Worm (Caenorhabditis elegans) whole organism, L1 larva: Measurements from ENCODE around the gene Y27F2A.6.

Source experiments
- ceh-82 ChIP-seq, 3 experiments: fragments of 150-350 bp in 1 of 3; sonication (generic microtip) in 2 of 3; optimal IDR thresholded peaks; 2 replicates each; lab custom pipeline; 2014 to 2017; ENCODE audit warnings: missing biosample characterization in 3 of 3, missing genetic modification characterization in 3 of 3
- lir-3 ChIP-seq: sonication (generic microtip); optimal IDR thresholded peaks from 2 replicates; lab custom pipeline; 2016; ENCODE audit warnings: mild to moderate bottlenecking, missing genetic modification characterization, moderate library complexity, missing compliant biosample characterization; ENCODE audit not compliant: poor library complexity
- lsy-2 ChIP-seq, 2 experiments: fragments of 150-350 bp; optimal IDR thresholded peaks; 2 replicates each; lab custom pipeline; 2014; ENCODE audit warnings: missing biosample characterization in 2 of 2, missing genetic modification characterization in 2 of 2
- mdl-1 ChIP-seq, 2 experiments: fragments of 150-350 bp; optimal IDR thresholded peaks; 2 replicates each; lab custom pipeline; 2014 to 2017; ENCODE audit warnings: missing biosample characterization in 2 of 2, missing genetic modification characterization in 2 of 2, inconsistent platforms in 1 of 2
- nhr-71 ChIP-seq: sonication (generic microtip); optimal IDR thresholded peaks from 2 replicates; lab custom pipeline; 2016; ENCODE audit warnings: mild to moderate bottlenecking, missing genetic modification characterization, moderate library complexity, missing compliant biosample characterization
- nhr-76 ChIP-seq: sonication (generic microtip); optimal IDR thresholded peaks from 2 replicates; lab custom pipeline; 2017; ENCODE audit warnings: missing biosample characterization, missing genetic modification characterization
- sox-4 ChIP-seq: sonication (generic microtip); optimal IDR thresholded peaks from 2 replicates; lab custom pipeline; 2016; ENCODE audit warnings: missing genetic modification characterization, missing compliant biosample characterization
- unc-62 ChIP-seq: fragments of 150-350 bp; optimal IDR thresholded peaks from 2 replicates; lab custom pipeline; 2014; ENCODE audit warnings: missing biosample characterization, missing genetic modification reagents, missing genetic modification characterization
- vab-15 ChIP-seq: sonication (generic microtip); optimal IDR thresholded peaks from 2 replicates; lab custom pipeline; 2017; ENCODE audit warnings: missing genotype, mild to moderate bottlenecking, missing genetic modification characterization, missing compliant biosample characterization
- ztf-11 ChIP-seq, 2 experiments: sonication (generic microtip); optimal IDR thresholded peaks; 2 replicates each; lab custom pipeline; 2016 to 2017; ENCODE audit warnings: missing genetic modification characterization in 2 of 2, missing biosample characterization in 1 of 2, missing compliant biosample characterization in 1 of 2

DNA sequence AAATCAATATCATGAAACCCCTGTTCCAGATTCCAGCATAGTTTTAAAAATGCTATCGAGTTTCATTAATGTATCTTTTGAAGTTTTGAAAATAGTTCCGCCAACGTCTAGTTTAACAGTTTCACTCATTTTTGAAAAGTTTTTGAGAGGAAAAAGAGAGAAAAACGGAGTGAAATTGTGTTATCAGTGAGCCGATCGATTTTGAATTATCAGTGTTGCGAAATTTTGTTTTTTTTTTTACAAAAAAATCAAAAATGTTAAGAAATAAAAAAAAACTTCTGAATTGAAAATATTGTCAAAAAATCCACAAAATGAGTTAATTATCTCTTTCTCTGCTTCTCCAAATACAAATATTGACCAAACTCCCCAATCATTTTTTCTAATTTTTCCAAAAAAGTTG is 39.5 kb upstream of the Y27F2A.6 start, which contains the start of gene ZC239.13:
- TF ChIP-seq unc-62 (GFP tag; lab: Kevin White, UChicago) = no peak
- TF ChIP-seq nhr-76 (tag; lab: Kevin White, UChicago) = no peak
- TF ChIP-seq lir-3 = no peak
- no peak for TF ChIP-seq sox-4 (tag; lab: Kevin White, UChicago)
- no peak for TF ChIP-seq lsy-2 (tag; optimal IDR thresholded peaks at IDR 0.05; lab: Kevin White, UChicago)
- TF ChIP-seq vab-15 (tag; lab: Kevin White, UChicago) = no peak
- no peak for TF ChIP-seq nhr-71
- no peak for TF ChIP-seq ceh-82 (tag; optimal IDR thresholded peaks at IDR 0.05; lab: Kevin White, UChicago)
- no peak for TF ChIP-seq ztf-11 (tag; optimal IDR thresholded peaks at IDR 0.05; lab: Kevin White, UChicago)
- no peak for TF ChIP-seq mdl-1 (tag; optimal IDR thresholded peaks at IDR 0.05; lab: Kevin White, UChicago)
